Fruit fly (Drosophila melanogaster): ENCODE results near the gene CG6985.

CG6985 gene

DNA sequence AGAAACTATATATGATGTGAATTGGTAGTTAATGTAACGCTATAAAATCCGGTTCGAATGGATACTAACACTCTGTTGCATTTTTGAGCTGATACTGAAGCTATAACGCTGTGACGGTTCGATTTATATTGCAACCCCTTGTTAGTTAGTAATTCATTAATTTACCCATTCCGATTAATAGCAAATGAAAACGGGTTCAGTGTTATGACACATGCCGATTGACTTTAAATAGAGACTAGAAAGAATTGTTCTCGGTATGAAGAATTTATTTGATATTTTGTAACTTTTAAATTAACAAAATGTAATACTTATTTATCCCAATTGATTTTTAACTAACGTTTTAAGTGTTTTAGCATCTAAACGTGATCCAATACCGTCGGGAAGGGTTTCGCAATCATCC, 27.7 kb downstream of the CG6985 start, which contains the start of gene CG43091:
CG43091 (minus strand) TSS at position 101 of the 400 bp plus-strand sequence.
- TF ChIP-seq psq (optimal IDR thresholded peaks at IDR 0.05) = no peak
- TF ChIP-seq pan (optimal IDR thresholded peaks at IDR 0.05) = no peak
- TF ChIP-seq usp (GFP tag; optimal IDR thresholded peaks at IDR 0.05) = no peak
- no peak for TF ChIP-seq EcR (GFP tag; optimal IDR thresholded peaks at IDR 0.05)

- TF ChIP-seq Dll (optimal IDR thresholded peaks at IDR 0.05) (no peak), pan (optimal IDR thresholded peaks at IDR 0.05) (no peak), EcR (GFP tag; optimal IDR thresholded peaks at IDR 0.05) (no peak), psq (optimal IDR thresholded peaks at IDR 0.05) (no peak), CG8478 (optimal IDR thresholded peaks at IDR 0.05) (no peak), usp (GFP tag; optimal IDR thresholded peaks at IDR 0.05) (no peak)
Measured at dm6 chr3R:22769567-22769966, 28.6 kb downstream of the CG6985 start, which contains the start of gene CG43092. TSS of gene CG43092 (minus strand) at chr3R:22769667.

- TF ChIP-seq EcR (GFP tag; optimal IDR thresholded peaks at IDR 0.05) (no peak), pan (optimal IDR thresholded peaks at IDR 0.05) (no peak), psq (optimal IDR thresholded peaks at IDR 0.05) (no peak), usp (GFP tag; optimal IDR thresholded peaks at IDR 0.05) (no peak), Dll (optimal IDR thresholded peaks at IDR 0.05) (no peak), CG8478 (optimal IDR thresholded peaks at IDR 0.05) (no peak)
Measured at dm6 chr3R:22770207-22770606, 29.3 kb downstream of the CG6985 start, which contains the start of gene CG43093. TSS of gene CG43093 (minus strand) at chr3R:22770307.

- TF ChIP-seq usp (GFP tag; optimal IDR thresholded peaks at IDR 0.05) (no peak), CG8478 (optimal IDR thresholded peaks at IDR 0.05) (no peak), EcR (GFP tag; optimal IDR thresholded peaks at IDR 0.05) (no peak), pan (optimal IDR thresholded peaks at IDR 0.05) (no peak), Dll (optimal IDR thresholded peaks at IDR 0.05) (no peak), psq (optimal IDR thresholded peaks at IDR 0.05) (no peak)
Measured at dm6 chr3R:22770887-22771286, 29.9 kb downstream of the CG6985 start, which contains the start of gene CG43094. TSS of gene CG43094 (minus strand) at chr3R:22770987.

DNA sequence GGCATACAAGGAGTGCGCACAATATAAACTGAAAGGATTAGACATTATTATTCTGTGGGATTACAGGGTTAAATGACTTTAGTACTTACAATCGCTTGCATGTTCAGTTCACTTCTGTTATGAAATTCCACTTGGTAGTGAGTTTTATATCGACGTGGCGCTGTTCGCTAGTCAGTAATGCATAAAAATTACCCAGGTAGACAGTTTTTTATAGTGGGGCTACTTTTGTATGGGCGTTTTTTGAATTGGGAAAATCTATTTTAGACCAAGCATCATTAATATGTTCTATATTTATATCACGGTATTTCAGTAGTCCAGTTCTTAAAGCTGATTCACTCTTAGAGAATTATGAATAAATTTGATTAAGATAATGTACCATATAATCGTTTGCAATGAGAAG, 30.7 kb downstream of the CG6985 start, which contains the start of gene CG43095:
CG43095 (minus strand) TSS at position 101 of the 400 bp plus-strand sequence.
- TF ChIP-seq usp (GFP tag; optimal IDR thresholded peaks at IDR 0.05) (no peak), Dll (optimal IDR thresholded peaks at IDR 0.05) (no peak), CG8478 (optimal IDR thresholded peaks at IDR 0.05) (no peak), EcR (GFP tag; optimal IDR thresholded peaks at IDR 0.05) (no peak), psq (optimal IDR thresholded peaks at IDR 0.05) (no peak), pan (optimal IDR thresholded peaks at IDR 0.05) (no peak)

DNA sequence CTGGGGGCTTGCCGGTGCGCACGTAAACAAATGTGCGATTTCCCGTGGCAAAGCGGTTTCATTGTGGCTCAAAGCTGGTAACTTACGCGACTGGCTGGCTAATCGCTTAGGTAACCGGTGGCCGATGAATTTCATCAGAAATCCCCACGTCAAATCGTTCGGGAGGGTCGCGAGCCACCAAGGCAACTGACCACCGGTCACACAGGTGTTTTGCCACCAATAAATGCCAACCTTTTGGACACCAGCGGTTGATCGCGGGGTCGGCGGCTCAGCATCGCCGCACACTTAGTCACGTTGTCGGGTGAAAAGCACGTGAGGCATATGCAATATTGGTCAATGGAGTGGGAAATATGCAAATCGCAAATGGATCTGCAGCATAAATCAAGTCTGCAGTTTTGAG, 35.5 kb downstream of the CG6985 start:
- TF ChIP-seq usp (GFP tag; optimal IDR thresholded peaks at IDR 0.05) = no peak
- no peak for TF ChIP-seq EcR (GFP tag; optimal IDR thresholded peaks at IDR 0.05)
- TF ChIP-seq pan (optimal IDR thresholded peaks at IDR 0.05) = no peak
- no peak for TF ChIP-seq Dll (optimal IDR thresholded peaks at IDR 0.05)
- TF ChIP-seq CG8478 (optimal IDR thresholded peaks at IDR 0.05) = no peak
- TF ChIP-seq psq (optimal IDR thresholded peaks at IDR 0.05) = no peak

dm6 chr3R:22780135-22780534, 39.2 kb downstream of the CG6985 start:
- TF ChIP-seq pan (optimal IDR thresholded peaks at IDR 0.05) (no peak), Dll (optimal IDR thresholded peaks at IDR 0.05) (no peak)

DNA sequence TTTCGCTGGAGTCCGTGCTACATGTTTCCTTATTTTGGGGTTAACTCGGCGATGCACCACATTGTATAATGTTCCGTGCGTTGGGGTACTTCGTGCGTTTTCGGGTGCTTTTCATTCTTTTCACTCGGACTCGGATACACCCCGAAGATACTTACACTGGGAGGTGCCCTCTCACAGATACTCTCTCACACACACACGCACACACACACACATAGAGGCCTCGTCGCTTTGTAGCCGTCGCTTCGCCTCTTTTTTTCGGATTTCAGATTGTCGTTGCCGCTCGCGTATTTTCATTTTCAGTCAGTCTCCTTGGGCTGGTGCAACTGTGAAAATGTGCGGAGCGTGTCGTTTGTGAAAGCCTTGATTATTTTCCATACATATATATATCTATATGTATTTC, 40.5 kb downstream of the CG6985 start:
- no peak for TF ChIP-seq EcR (GFP tag; optimal IDR thresholded peaks at IDR 0.05)
- TF ChIP-seq usp (GFP tag; optimal IDR thresholded peaks at IDR 0.05) = no peak
- TF ChIP-seq pan (optimal IDR thresholded peaks at IDR 0.05) = no peak
- TF ChIP-seq Dll (optimal IDR thresholded peaks at IDR 0.05) = no peak
- TF ChIP-seq psq (optimal IDR thresholded peaks at IDR 0.05) = no peak
- TF ChIP-seq CG8478 (optimal IDR thresholded peaks at IDR 0.05) = no peak

DNA sequence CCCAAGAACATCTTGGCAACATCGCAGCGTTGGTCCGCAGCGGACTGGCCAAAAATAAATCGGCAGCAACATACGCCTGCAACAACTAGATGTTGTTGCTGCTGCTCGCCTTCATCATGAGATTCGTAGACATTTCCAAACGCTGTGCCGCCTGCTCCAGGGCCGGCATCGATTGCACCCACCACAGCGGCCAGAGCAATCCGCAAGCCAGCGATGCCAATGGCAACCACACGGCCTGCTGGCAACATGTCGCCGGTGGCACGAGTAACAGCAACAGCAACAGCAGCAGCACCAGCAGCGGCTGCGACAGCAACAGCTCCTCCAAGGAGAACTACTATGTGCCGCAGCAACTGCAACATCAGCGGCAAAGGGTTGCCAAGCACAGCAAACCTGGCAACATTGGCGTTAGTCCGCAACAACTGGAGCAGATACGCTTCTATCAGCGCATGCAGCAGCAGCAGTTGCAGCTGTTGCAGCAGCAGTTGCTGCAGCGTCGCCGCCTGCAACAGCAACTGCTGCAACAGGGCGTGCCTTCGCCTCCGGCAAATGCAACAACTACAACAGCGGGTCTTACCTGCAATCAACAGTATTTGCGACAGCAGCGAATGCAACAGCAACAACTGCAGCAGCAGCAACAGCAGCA, 43.8 kb downstream of the CG6985 start:
- TF ChIP-seq usp (GFP tag; optimal IDR thresholded peaks at IDR 0.05) (no peak), psq (optimal IDR thresholded peaks at IDR 0.05) (no peak), CG8478 (optimal IDR thresholded peaks at IDR 0.05) (no peak), Dll (optimal IDR thresholded peaks at IDR 0.05) (no peak), EcR (GFP tag; optimal IDR thresholded peaks at IDR 0.05) (no peak), pan (optimal IDR thresholded peaks at IDR 0.05) (no peak)

dm6 chr3R:22789106-22789505, 48.2 kb downstream of the CG6985 start:
- TF ChIP-seq psq (optimal IDR thresholded peaks at IDR 0.05) = no peak
- TF ChIP-seq pan (optimal IDR thresholded peaks at IDR 0.05) = no peak
